Worm (Caenorhabditis elegans): ENCODE data around the gene srt-70.

The srt-70 gene

DNA sequence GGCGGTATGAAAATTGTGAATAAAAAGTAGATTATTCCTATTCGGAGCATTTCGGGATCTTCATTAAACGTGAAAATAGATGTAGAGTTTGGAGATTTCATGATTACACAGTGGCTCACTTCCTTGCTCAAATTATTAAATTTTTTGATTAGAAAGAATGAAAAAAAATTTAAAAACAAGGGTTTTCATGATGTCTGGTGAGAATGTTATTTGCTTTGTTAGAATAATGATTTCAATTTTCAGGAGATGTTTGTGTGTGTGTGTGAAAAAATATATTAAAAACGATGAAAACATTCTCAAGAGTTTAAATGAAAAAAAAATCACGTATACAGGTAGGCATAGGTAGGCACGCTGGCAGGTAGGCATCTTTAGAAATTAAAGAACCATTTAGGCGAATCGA, 7.3 kb downstream of the srt-70 start, which contains the start of gene srt-68:
srt-68 (minus strand) TSS at position 101 of the 400 bp plus-strand sequence.
- TF ChIP-seq T22C8.4 (GFP tag; IDR thresholded peaks at IDR 0.05) (no peak), klf-2 (GFP tag; conservative IDR thresholded peaks at IDR 0.05) (no peak), flt-1 (GFP tag; IDR thresholded peaks at IDR 0.05) (no peak), med-1 (GFP tag; optimal IDR thresholded peaks at IDR 0.05; ENCODE audit: insufficient read depth) (no peak), ztf-23 (GFP tag; IDR thresholded peaks at IDR 0.05) (no peak), tab-1 (GFP tag; IDR thresholded peaks at IDR 0.05) (no peak), ztf-29 (GFP tag; IDR thresholded peaks at IDR 0.05) (no peak), cog-1 (tag; optimal IDR thresholded peaks at IDR 0.05) (no peak), ref-1 (GFP tag; conservative IDR thresholded peaks at IDR 0.05) (no peak)

DNA sequence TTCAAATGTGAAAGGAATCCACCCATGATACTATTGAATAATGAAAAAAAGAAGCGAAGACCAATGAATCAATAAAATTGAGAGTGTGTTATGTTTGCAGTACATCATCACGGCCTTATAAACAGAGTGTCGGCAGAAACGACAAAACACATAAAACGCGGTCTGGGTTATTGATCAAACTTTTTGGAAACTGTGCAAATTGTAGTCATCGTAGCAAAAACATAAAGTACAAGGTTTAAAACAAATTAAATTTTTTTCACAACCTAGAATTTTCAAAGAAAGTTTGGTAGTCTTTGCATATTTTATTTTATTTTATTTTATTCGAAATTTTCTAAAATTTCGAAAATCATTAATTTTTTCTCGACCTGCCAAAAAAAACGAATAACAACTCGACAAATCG, 16.3 kb downstream of the srt-70 start, which contains the start of gene cest-35.1:
cest-35.1 (minus strand) TSS at position 101 of the 400 bp plus-strand sequence.
- TF ChIP-seq med-1 (GFP tag; optimal IDR thresholded peaks at IDR 0.05; ENCODE audit: insufficient read depth) (no peak), ztf-23 (GFP tag; IDR thresholded peaks at IDR 0.05) (no peak), klf-2 (GFP tag; conservative IDR thresholded peaks at IDR 0.05) (no peak), ztf-29 (GFP tag; IDR thresholded peaks at IDR 0.05) (no peak), T22C8.4 (GFP tag; IDR thresholded peaks at IDR 0.05) (no peak), ref-1 (GFP tag; conservative IDR thresholded peaks at IDR 0.05) (no peak), cog-1 (tag; optimal IDR thresholded peaks at IDR 0.05) (no peak), tab-1 (GFP tag; IDR thresholded peaks at IDR 0.05) (no peak), flt-1 (GFP tag; IDR thresholded peaks at IDR 0.05) (no peak)

ce11 chrV:5239903-5240302, 19.4 kb downstream of the srt-70 start, which contains the start of gene B0238.15:
Gene B0238.15 (plus strand): TSS chrV:5240203.
- TF ChIP-seq klf-2 (GFP tag; conservative IDR thresholded peaks at IDR 0.05) (no peak), med-1 (GFP tag; optimal IDR thresholded peaks at IDR 0.05; ENCODE audit: insufficient read depth) (no peak), cog-1 (tag; optimal IDR thresholded peaks at IDR 0.05) (no peak), T22C8.4 (GFP tag; IDR thresholded peaks at IDR 0.05) (no peak), ztf-23 (GFP tag; IDR thresholded peaks at IDR 0.05) (no peak), flt-1 (GFP tag; IDR thresholded peaks at IDR 0.05) (no peak), ztf-29 (GFP tag; IDR thresholded peaks at IDR 0.05) (no peak), ref-1 (GFP tag; conservative IDR thresholded peaks at IDR 0.05) (no peak), tab-1 (GFP tag; IDR thresholded peaks at IDR 0.05) (no peak)

DNA sequence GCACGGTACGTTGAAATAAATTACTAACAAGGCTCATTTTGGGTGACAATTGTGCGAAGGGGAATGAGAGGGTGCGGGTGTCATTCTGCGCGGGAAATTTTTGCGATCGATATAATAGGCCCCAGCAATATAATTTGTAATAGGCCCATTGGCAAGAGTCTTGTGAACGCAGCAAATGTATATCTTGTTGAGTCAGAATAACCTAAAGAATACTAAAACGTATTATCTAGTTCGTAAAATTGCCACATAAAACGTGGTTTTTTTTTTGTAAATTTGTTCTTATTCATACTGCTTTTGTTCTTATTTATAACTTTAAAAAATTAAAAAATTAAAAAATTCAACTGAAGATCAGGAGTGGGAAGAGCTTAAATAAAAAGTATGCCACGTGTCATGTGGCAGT, 19.9 kb downstream of the srt-70 start, which contains the start of gene C52A10.3:
C52A10.3 (minus strand) TSS at position 101 of the 400 bp plus-strand sequence.
- TF ChIP-seq tab-1 (GFP tag; IDR thresholded peaks at IDR 0.05) (no peak), ref-1 (GFP tag; conservative IDR thresholded peaks at IDR 0.05) (no peak), flt-1 (GFP tag; IDR thresholded peaks at IDR 0.05) (no peak), T22C8.4 (GFP tag; IDR thresholded peaks at IDR 0.05) (no peak), ztf-29 (GFP tag; IDR thresholded peaks at IDR 0.05) (no peak), klf-2 (GFP tag; conservative IDR thresholded peaks at IDR 0.05) (no peak), ztf-23 (GFP tag; IDR thresholded peaks at IDR 0.05) (no peak), med-1 (GFP tag; optimal IDR thresholded peaks at IDR 0.05; ENCODE audit: insufficient read depth) (no peak), cog-1 (tag; optimal IDR thresholded peaks at IDR 0.05) (no peak)

ce11 chrV:5237116-5237515, 22.2 kb downstream of the srt-70 start, which contains the start of gene cest-35.2:
Gene cest-35.2 (minus strand): TSS chrV:5237216.
- no peak for TF ChIP-seq cog-1 (tag; optimal IDR thresholded peaks at IDR 0.05)
- no peak for TF ChIP-seq klf-2 (GFP tag; conservative IDR thresholded peaks at IDR 0.05)
- TF ChIP-seq T22C8.4 (GFP tag; IDR thresholded peaks at IDR 0.05): no peak
- no peak for TF ChIP-seq tab-1 (GFP tag; IDR thresholded peaks at IDR 0.05)
- TF ChIP-seq ref-1 (GFP tag; conservative IDR thresholded peaks at IDR 0.05): no peak
- no peak for TF ChIP-seq flt-1 (GFP tag; IDR thresholded peaks at IDR 0.05)
- no peak for TF ChIP-seq med-1 (GFP tag; optimal IDR thresholded peaks at IDR 0.05; ENCODE audit: insufficient read depth)
- no peak for TF ChIP-seq ztf-29 (GFP tag; IDR thresholded peaks at IDR 0.05)
- no peak for TF ChIP-seq ztf-23 (GFP tag; IDR thresholded peaks at IDR 0.05)

DNA sequence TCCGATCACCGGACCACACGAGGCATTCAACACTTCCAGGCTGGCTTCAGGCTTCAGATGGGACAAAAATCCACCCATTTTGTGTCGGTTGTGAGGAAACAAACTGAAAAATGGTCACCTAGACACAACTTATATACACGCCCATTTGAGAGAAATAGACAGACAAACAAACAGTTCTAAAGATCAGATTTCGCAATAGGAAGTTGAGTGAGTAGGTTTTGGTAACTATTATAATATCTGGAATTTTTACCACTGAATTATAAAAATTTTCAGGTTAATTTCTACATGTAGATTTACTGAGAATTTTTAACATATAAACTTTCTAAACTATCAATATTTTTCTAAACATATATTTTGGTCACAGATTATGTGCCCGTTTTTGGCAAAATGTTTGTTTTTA, 25.6 kb downstream of the srt-70 start, which contains the start of gene cest-32:
cest-32 (minus strand) TSS at position 115 of the 400 bp plus-strand sequence.
- no peak for TF ChIP-seq cog-1 (tag; optimal IDR thresholded peaks at IDR 0.05)
- TF ChIP-seq ztf-23 (GFP tag; IDR thresholded peaks at IDR 0.05): no peak
- no peak for TF ChIP-seq med-1 (GFP tag; optimal IDR thresholded peaks at IDR 0.05; ENCODE audit: insufficient read depth)
- no peak for TF ChIP-seq klf-2 (GFP tag; conservative IDR thresholded peaks at IDR 0.05)
- no peak for TF ChIP-seq ref-1 (GFP tag; conservative IDR thresholded peaks at IDR 0.05)
- no peak for TF ChIP-seq flt-1 (GFP tag; IDR thresholded peaks at IDR 0.05)
- TF ChIP-seq ztf-29 (GFP tag; IDR thresholded peaks at IDR 0.05): no peak
- TF ChIP-seq tab-1 (GFP tag; IDR thresholded peaks at IDR 0.05): no peak
- no peak for TF ChIP-seq T22C8.4 (GFP tag; IDR thresholded peaks at IDR 0.05)

DNA sequence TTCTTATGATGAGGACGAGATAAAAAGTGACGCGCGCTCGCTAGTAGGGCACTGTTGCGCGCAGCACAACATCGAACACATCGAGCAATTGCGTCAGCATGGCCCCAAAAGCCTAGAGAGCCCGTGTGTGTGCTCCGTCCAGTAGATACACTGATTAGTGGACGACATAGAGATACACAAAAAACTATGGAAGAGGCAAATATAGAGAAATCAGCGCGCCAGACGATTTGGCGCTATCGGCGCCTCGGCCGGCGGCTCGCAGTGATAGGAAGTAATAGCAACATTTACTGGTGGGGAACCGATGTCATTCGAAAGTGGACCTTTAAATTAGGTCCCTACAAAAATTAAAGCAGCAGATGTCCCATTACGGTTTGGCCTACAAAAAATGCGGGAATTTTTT, 30.8 kb downstream of the srt-70 start:
- TF ChIP-seq klf-2 (GFP tag; conservative IDR thresholded peaks at IDR 0.05): no peak
- no peak for TF ChIP-seq flt-1 (GFP tag; IDR thresholded peaks at IDR 0.05)
- no peak for TF ChIP-seq ref-1 (GFP tag; conservative IDR thresholded peaks at IDR 0.05)
- no peak for TF ChIP-seq ztf-23 (GFP tag; IDR thresholded peaks at IDR 0.05)
- no peak for TF ChIP-seq ztf-29 (GFP tag; IDR thresholded peaks at IDR 0.05)
- no peak for TF ChIP-seq cog-1 (tag; optimal IDR thresholded peaks at IDR 0.05)
- TF ChIP-seq tab-1 (GFP tag; IDR thresholded peaks at IDR 0.05): no peak
- TF ChIP-seq T22C8.4 (GFP tag; IDR thresholded peaks at IDR 0.05): no peak
- no peak for TF ChIP-seq med-1 (GFP tag; optimal IDR thresholded peaks at IDR 0.05; ENCODE audit: insufficient read depth)

- TF ChIP-seq flt-1 (GFP tag; IDR thresholded peaks at IDR 0.05) (no peak), ztf-23 (GFP tag; IDR thresholded peaks at IDR 0.05) (no peak), ref-1 (GFP tag; conservative IDR thresholded peaks at IDR 0.05) (no peak), ztf-29 (GFP tag; IDR thresholded peaks at IDR 0.05) (no peak), T22C8.4 (GFP tag; IDR thresholded peaks at IDR 0.05) (no peak), cog-1 (tag; optimal IDR thresholded peaks at IDR 0.05) (no peak), klf-2 (GFP tag; conservative IDR thresholded peaks at IDR 0.05) (no peak), med-1 (GFP tag; optimal IDR thresholded peaks at IDR 0.05; ENCODE audit: insufficient read depth) (no peak), tab-1 (GFP tag; IDR thresholded peaks at IDR 0.05) (no peak)
Observed at ce11 chrV:5225660-5226059, 33.7 kb downstream of the srt-70 start.

ce11 chrV:5223044-5223443, 36.3 kb downstream of the srt-70 start, which contains the start of gene Y49G5B.1:
Gene Y49G5B.1 (plus strand): TSS chrV:5223367.
- TF ChIP-seq ztf-23 (GFP tag; IDR thresholded peaks at IDR 0.05): no peak
- no peak for TF ChIP-seq med-1 (GFP tag; optimal IDR thresholded peaks at IDR 0.05; ENCODE audit: insufficient read depth)
- no peak for TF ChIP-seq T22C8.4 (GFP tag; IDR thresholded peaks at IDR 0.05)
- no peak for TF ChIP-seq klf-2 (GFP tag; conservative IDR thresholded peaks at IDR 0.05)
- TF ChIP-seq ztf-29 (GFP tag; IDR thresholded peaks at IDR 0.05): no peak
- no peak for TF ChIP-seq cog-1 (tag; optimal IDR thresholded peaks at IDR 0.05)
- TF ChIP-seq ref-1 (GFP tag; conservative IDR thresholded peaks at IDR 0.05): no peak
- no peak for TF ChIP-seq tab-1 (GFP tag; IDR thresholded peaks at IDR 0.05)
- no peak for TF ChIP-seq flt-1 (GFP tag; IDR thresholded peaks at IDR 0.05)
